Worm (Caenorhabditis elegans) whole organism, L2 larva: ENCODE data around the gene nhr-206.

Source experiments
- Y55F3AM.14 ChIP-seq: fragments of 200-800 bp; sonication (Bioruptor generic); optimal IDR thresholded peaks from 2 replicates; lab custom pipeline; 2018; ENCODE audit warnings: mild to moderate bottlenecking, missing genetic modification characterization, missing compliant biosample characterization
- aly-2 ChIP-seq: fragments of 150-350 bp; optimal IDR thresholded peaks from 2 replicates; lab custom pipeline; 2014; ENCODE audit warnings: missing biosample characterization, missing genetic modification characterization
- ceh-82 ChIP-seq: fragments of 150-350 bp; optimal IDR thresholded peaks from 2 replicates; lab custom pipeline; 2014; ENCODE audit warnings: missing biosample characterization, missing genetic modification characterization
- fos-1 ChIP-seq: fragments of 150-350 bp; optimal IDR thresholded peaks from 2 replicates; lab custom pipeline; 2014; ENCODE audit warnings: missing biosample characterization, missing genetic modification characterization
- lin-39 ChIP-seq: fragments of 150-350 bp; optimal IDR thresholded peaks from 2 replicates; lab custom pipeline; 2014; ENCODE audit warnings: missing biosample characterization, missing genetic modification reagents, missing genetic modification characterization
- nhr-11 ChIP-seq: fragments of 150-350 bp; optimal IDR thresholded peaks from 2 replicates; lab custom pipeline; 2014; ENCODE audit warnings: missing biosample characterization, missing genetic modification characterization
- skn-1 ChIP-seq: sonication (generic microtip); optimal IDR thresholded peaks from 2 replicates; lab custom pipeline; 2017; ENCODE audit warnings: missing biosample characterization, missing genetic modification characterization
- zag-1 ChIP-seq: fragments of 150-350 bp; optimal IDR thresholded peaks from 2 replicates; lab custom pipeline; 2014; ENCODE audit warnings: missing biosample characterization, missing genetic modification characterization

DNA sequence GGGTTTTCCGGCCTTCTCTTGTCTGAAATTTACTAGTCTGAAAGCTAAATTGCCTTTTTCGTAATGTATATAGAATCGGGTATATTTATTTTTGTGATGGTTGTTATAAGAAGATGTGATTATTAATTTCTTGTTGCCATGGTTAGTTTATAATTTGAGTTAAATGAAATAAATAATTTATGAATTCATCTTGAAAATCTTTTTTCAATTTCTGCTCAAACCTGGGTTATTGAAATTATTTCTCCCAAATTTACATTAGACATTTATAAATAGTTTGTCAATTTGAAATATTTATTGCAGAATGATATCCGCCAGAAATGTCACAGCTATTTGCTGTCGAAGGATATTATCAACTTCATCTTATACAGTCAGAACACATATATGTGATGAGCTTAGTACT is 43.4 kb upstream of the nhr-206 start, which contains the start of gene dars-2:
- TF ChIP-seq ceh-82 (tag; lab: Kevin White, UChicago) (no peak), fos-1 (tag; lab: Kevin White, UChicago) (no peak), zag-1 (tag; lab: Kevin White, UChicago) (no peak), nhr-11 (tag; lab: Kevin White, UChicago) (no peak), Y55F3AM.14 (GFP tag; lab: Kevin White, UChicago) (no peak), aly-2 (no peak), skn-1 (tag; lab: Kevin White, UChicago) (no peak), lin-39 (tag; lab: Kevin White, UChicago) (no peak)
